Fruit fly (Drosophila melanogaster) whole organism, embryonic: Measurements from ENCODE around the gene CG11771.

Experiments used
- Blimp-1 ChIP-seq: fragments of 200-800 bp; sonication (Bioruptor generic); optimal IDR thresholded peaks from 3 replicates; lab custom pipeline; 2018; ENCODE audit warnings: missing biosample characterization, missing genetic modification characterization, mild to moderate bottlenecking, moderate library complexity, missing genetic modification reagents
- BtbVII ChIP-seq: fragments of 200-800 bp; sonication (Bioruptor generic); optimal IDR thresholded peaks from 3 replicates; lab custom pipeline; 2017; ENCODE audit warnings: missing biosample characterization, mild to moderate bottlenecking, missing genetic modification characterization
- Bteb2 ChIP-seq: fragments of 200-800 bp; sonication (Bioruptor generic); optimal IDR thresholded peaks from 2 replicates; lab custom pipeline; 2016; ENCODE audit warnings: missing biosample characterization, missing genetic modification characterization
- CG10274 ChIP-seq: fragments of 200-800 bp; sonication (Bioruptor generic); optimal IDR thresholded peaks from 3 replicates; lab custom pipeline; 2017; ENCODE audit warnings: missing biosample characterization, mild to moderate bottlenecking, missing genetic modification characterization
- CG10979 ChIP-seq: fragments of 200-800 bp; sonication (Bioruptor generic); optimal IDR thresholded peaks from 2 replicates; lab custom pipeline; 2018; ENCODE audit warnings: missing biosample characterization, mild to moderate bottlenecking, missing genetic modification characterization, moderate library complexity
- CG11504 ChIP-seq: fragments of 200-800 bp; sonication (Bioruptor generic); optimal IDR thresholded peaks from 3 replicates; lab custom pipeline; 2019; ENCODE audit warnings: missing biosample characterization, mild to moderate bottlenecking, missing genetic modification characterization, moderate library complexity
- CG12155 ChIP-seq: fragments of 200-800 bp; sonication (Bioruptor generic); optimal IDR thresholded peaks from 3 replicates; lab custom pipeline; 2016; ENCODE audit warnings: missing biosample characterization, missing genetic modification characterization
- CG12391 ChIP-seq: fragments of 200-800 bp; sonication (Bioruptor generic); optimal IDR thresholded peaks from 3 replicates; lab custom pipeline; 2018; ENCODE audit warnings: missing biosample characterization, mild to moderate bottlenecking, missing genetic modification characterization, moderate library complexity
- CG13424 ChIP-seq: fragments of 200-800 bp; sonication (Bioruptor generic); optimal IDR thresholded peaks from 2 replicates; lab custom pipeline; 2019; ENCODE audit warnings: missing biosample characterization, mild to moderate bottlenecking, missing genetic modification characterization, moderate library complexity
- CG13775 ChIP-seq: fragments of 200-800 bp; sonication (Bioruptor generic); optimal IDR thresholded peaks from 3 replicates; lab custom pipeline; 2017; ENCODE audit warnings: missing biosample characterization, mild to moderate bottlenecking, missing genetic modification characterization
- CG15269 ChIP-seq: fragments of 200-800 bp; sonication (Bioruptor generic); optimal IDR thresholded peaks from 2 replicates; lab custom pipeline; 2018; ENCODE audit warnings: missing biosample characterization, mild to moderate bottlenecking, missing genetic modification characterization, moderate library complexity
- CG15514 ChIP-seq: fragments of 200-800 bp; sonication (Bioruptor generic); optimal IDR thresholded peaks from 3 replicates; lab custom pipeline; 2017; ENCODE audit warnings: missing biosample characterization, missing genetic modification characterization, mild to moderate bottlenecking, moderate library complexity, missing genetic modification reagents
- CG15696 ChIP-seq: fragments of 200-800 bp; sonication (Bioruptor generic); optimal IDR thresholded peaks from 2 replicates; lab custom pipeline; 2019; ENCODE audit warnings: missing biosample characterization, mild to moderate bottlenecking, missing genetic modification characterization, moderate library complexity
- CG1602 ChIP-seq: fragments of 200-800 bp; sonication (Bioruptor generic); optimal IDR thresholded peaks from 3 replicates; lab custom pipeline; 2016; ENCODE audit warnings: missing biosample characterization, missing genetic modification characterization
- CG17829 ChIP-seq: fragments of 200-800 bp; optimal IDR thresholded peaks from 2 replicates; lab custom pipeline; 2019; ENCODE audit warnings: missing biosample characterization, mild to moderate bottlenecking, missing genetic modification characterization, moderate library complexity
- CG2116 ChIP-seq: fragments of 200-800 bp; sonication (Bioruptor generic); optimal IDR thresholded peaks from 3 replicates; lab custom pipeline; 2018; ENCODE audit warnings: missing biosample characterization, mild to moderate bottlenecking, missing genetic modification characterization
- CG2889 ChIP-seq: fragments of 200-800 bp; sonication (Bioruptor generic); IDR thresholded peaks from 3 replicates; pipeline ENCODE4 v1.3.6; 2022; ENCODE audit warnings: missing biosample characterization, missing genetic modification characterization
- CG32532 ChIP-seq: fragments of 200-800 bp; sonication (Bioruptor generic); IDR thresholded peaks from 2 replicates; pipeline ENCODE4 v1.3.6; 2022; ENCODE audit warnings: missing biosample characterization, missing genetic modification characterization
- CG32767 ChIP-seq: fragments of 200-800 bp; sonication (Bioruptor generic); IDR thresholded peaks from 2 replicates; pipeline ENCODE4 v1.3.6; 2022; ENCODE audit warnings: missing biosample characterization, missing genetic modification characterization
- CG3847 ChIP-seq: fragments of 200-800 bp; sonication (Bioruptor generic); IDR thresholded peaks from 2 replicates; pipeline ENCODE4 v1.3.6; 2022; ENCODE audit warnings: missing biosample characterization, missing genetic modification characterization
- CG4424 ChIP-seq: fragments of 200-800 bp; sonication (Bioruptor generic); optimal IDR thresholded peaks from 3 replicates; lab custom pipeline; 2016; ENCODE audit warnings: missing biosample characterization, missing genetic modification characterization
- CG6689 ChIP-seq: fragments of 200-800 bp; sonication (Bioruptor generic); IDR thresholded peaks from 2 replicates; pipeline ENCODE4 v1.3.6; 2022; ENCODE audit warnings: missing biosample characterization, missing genetic modification characterization
- CG6765 ChIP-seq: fragments of 200-800 bp; sonication (Bioruptor generic); optimal IDR thresholded peaks from 3 replicates; lab custom pipeline; 2017; ENCODE audit warnings: missing biosample characterization, mild to moderate bottlenecking, missing genetic modification characterization
- CG8281 ChIP-seq: fragments of 200-800 bp; sonication (Bioruptor generic); optimal IDR thresholded peaks from 2 replicates; lab custom pipeline; 2018; ENCODE audit warnings: missing biosample characterization, mild to moderate bottlenecking, missing genetic modification characterization, moderate library complexity
- CoRest ChIP-seq: fragments of 200-800 bp; sonication (Bioruptor generic); optimal IDR thresholded peaks from 3 replicates; lab custom pipeline; 2018; ENCODE audit warnings: missing biosample characterization, mild to moderate bottlenecking, missing genetic modification characterization, moderate library complexity
- D19B ChIP-seq: fragments of 200-800 bp; sonication (Bioruptor generic); optimal IDR thresholded peaks from 2 replicates; lab custom pipeline; 2017; ENCODE audit warnings: missing biosample characterization, mild to moderate bottlenecking, missing genetic modification characterization
- Dbx ChIP-seq: fragments of 200-800 bp; sonication (Bioruptor generic); IDR thresholded peaks from 3 replicates; pipeline ENCODE4 v1.3.6; 2022; ENCODE audit warnings: missing biosample characterization, missing genetic modification characterization
- Doc2 ChIP-seq: fragments of 200-800 bp; sonication (Bioruptor generic); IDR thresholded peaks from 2 replicates; pipeline ENCODE4 v1.3.6; 2022; ENCODE audit warnings: missing biosample characterization, missing genetic modification characterization
- Eip74EF ChIP-seq, 2 experiments: fragments of 200-800 bp in 1 of 2; fragments of >200 bp in 1 of 2; sonication (Bioruptor generic) in 1 of 2; optimal IDR thresholded peaks; 2 replicates each; lab custom pipeline; 2017 to 2019; ENCODE audit warnings: missing biosample characterization in 2 of 2, missing genetic modification characterization in 2 of 2, mild to moderate bottlenecking in 1 of 2, moderate library complexity in 1 of 2
- Fer3 ChIP-seq: fragments of 200-800 bp; sonication (Bioruptor generic); optimal IDR thresholded peaks from 2 replicates; lab custom pipeline; 2018; ENCODE audit warnings: missing biosample characterization, mild to moderate bottlenecking, missing genetic modification characterization, moderate library complexity
- Rfx ChIP-seq: fragments of 200-800 bp; sonication (Bioruptor generic); IDR thresholded peaks from 2 replicates; pipeline ENCODE4 v1.3.6; 2022; ENCODE audit warnings: missing biosample characterization, missing genetic modification characterization
- az2 ChIP-seq: fragments of 200-800 bp; sonication (Bioruptor generic); optimal IDR thresholded peaks from 3 replicates; lab custom pipeline; 2016; ENCODE audit warnings: missing biosample characterization, missing genetic modification characterization
- bab2 ChIP-seq: fragments of 200-800 bp; sonication (Bioruptor generic); optimal IDR thresholded peaks from 2 replicates; lab custom pipeline; 2016; ENCODE audit warnings: missing biosample characterization, missing genetic modification characterization
- bcd ChIP-seq: fragments of 200-800 bp; sonication (Bioruptor generic); optimal IDR thresholded peaks from 2 replicates; lab custom pipeline; 2017; ENCODE audit warnings: missing biosample characterization, mild to moderate bottlenecking, missing genetic modification characterization
- bowl ChIP-seq: fragments of 200-800 bp; sonication (Bioruptor generic); IDR thresholded peaks from 2 replicates; pipeline ENCODE4 v1.3.6; 2022; ENCODE audit warnings: missing biosample characterization, missing genetic modification characterization
- crp ChIP-seq, 2 experiments: fragments of 200-800 bp; sonication (Bioruptor generic); optimal IDR thresholded peaks; 2 replicates in 1 of 2; 3 replicates in 1 of 2; lab custom pipeline; 2017; ENCODE audit warnings: missing biosample characterization in 2 of 2, missing genetic modification characterization in 2 of 2, mild to moderate bottlenecking in 1 of 2, moderate library complexity in 1 of 2
- cwo ChIP-seq: fragments of 200-800 bp; sonication (Bioruptor generic); optimal IDR thresholded peaks from 3 replicates; lab custom pipeline; 2017; ENCODE audit warnings: missing biosample characterization, missing genetic modification characterization, mild to moderate bottlenecking, moderate library complexity, missing genetic modification reagents
- esg ChIP-seq: fragments of 200-800 bp; sonication (Bioruptor generic); conservative IDR thresholded peaks from 2 replicates; pipeline ENCODE4 v1.3.6; 2022; ENCODE audit warnings: missing biosample characterization, missing genetic modification characterization
- exex ChIP-seq: fragments of 200-800 bp; sonication (Bioruptor generic); optimal IDR thresholded peaks from 4 replicates; lab custom pipeline; 2018; ENCODE audit warnings: missing biosample characterization, mild to moderate bottlenecking, missing genetic modification characterization, moderate library complexity
- ind ChIP-seq: fragments of 200-800 bp; sonication (Bioruptor generic); optimal IDR thresholded peaks from 3 replicates; lab custom pipeline; 2016; ENCODE audit warnings: missing biosample characterization, missing genetic modification characterization
- jumu ChIP-seq: fragments of 200-800 bp; sonication (Bioruptor generic); optimal IDR thresholded peaks from 3 replicates; lab custom pipeline; 2016; ENCODE audit warnings: missing biosample characterization, missing genetic modification characterization
- kah ChIP-seq: fragments of 200-800 bp; sonication (Bioruptor generic); optimal IDR thresholded peaks from 2 replicates; lab custom pipeline; 2018; ENCODE audit warnings: missing biosample characterization, mild to moderate bottlenecking, missing genetic modification characterization
- mirr ChIP-seq: fragments of 200-800 bp; sonication (Bioruptor generic); optimal IDR thresholded peaks from 3 replicates; lab custom pipeline; 2018; ENCODE audit warnings: missing biosample characterization, mild to moderate bottlenecking, missing genetic modification characterization
- schlank ChIP-seq: fragments of 200-800 bp; sonication (Bioruptor generic); optimal IDR thresholded peaks from 2 replicates; lab custom pipeline; 2018; ENCODE audit warnings: missing biosample characterization, mild to moderate bottlenecking, missing genetic modification characterization
- sd ChIP-seq: fragments of 200-800 bp; sonication (Bioruptor generic); optimal IDR thresholded peaks from 3 replicates; lab custom pipeline; 2018; ENCODE audit warnings: missing biosample characterization, mild to moderate bottlenecking, missing genetic modification characterization, moderate library complexity
- sob ChIP-seq: fragments of 200-800 bp; sonication (Bioruptor generic); IDR thresholded peaks from 2 replicates; pipeline ENCODE4 v1.3.6; 2022; ENCODE audit warnings: missing biosample characterization, missing genetic modification characterization
- ssp ChIP-seq: fragments of 200-800 bp; sonication (Bioruptor generic); IDR thresholded peaks from 2 replicates; pipeline ENCODE4 v1.3.6; 2022; ENCODE audit warnings: missing biosample characterization, missing genetic modification characterization
- wek ChIP-seq: fragments of 200-800 bp; sonication (Bioruptor generic); optimal IDR thresholded peaks from 3 replicates; lab custom pipeline; 2018; ENCODE audit warnings: missing biosample characterization, mild to moderate bottlenecking, missing genetic modification characterization, moderate library complexity

Gene CG11771

dm6 chr3R:24893320-24893955 is 38.4 kb upstream of the CG11771 start (continued):
- TF ChIP-seq CG15514 (GFP tag; lab: Kevin White, UChicago) = no peak
- TF ChIP-seq CG3847 (GFP tag; lab: Robert Waterston, UW) = peak; percentile 47; the same call in 1 of the 2 replicates
- peak; percentile 2 for TF ChIP-seq CG10274 (GFP tag; lab: Kevin White, UChicago)
- TF ChIP-seq jumu (GFP tag; lab: Kevin White, UChicago) = no peak
- TF ChIP-seq CoRest = peak; percentile 91
- peak; percentile 64 for TF ChIP-seq esg
- TF ChIP-seq CG2889 = peak; percentile 40; the same call in 1 of the 3 replicates
- peak; percentile 76 for TF ChIP-seq CG4424
- TF ChIP-seq bowl = 0 out of 2 replicates have a peak, but pooled peaks have one; percentile 14
- TF ChIP-seq ssp (GFP tag; lab: Robert Waterston, UW) = peak; percentile 55
- no peak for TF ChIP-seq mirr (GFP tag; lab: Kevin White, UChicago)
- peak; percentile 53 for TF ChIP-seq kah (GFP tag; lab: Kevin White, UChicago)
- TF ChIP-seq bcd = peak; percentile 80
- TF ChIP-seq CG15696 = peak; percentile 92
- TF ChIP-seq CG11504 (tag; lab: Kevin White, UChicago) = peak; percentile 90
- 0 out of 3 replicates have a peak, but pooled peaks have one; percentile 53 for TF ChIP-seq Dbx (GFP tag; lab: Robert Waterston, UW)
- TF ChIP-seq CG15269 (tag; lab: Kevin White, UChicago) = peak; percentile 86
- peak; percentile 73 for TF ChIP-seq cwo
- peak; percentile 30 for TF ChIP-seq D19B (GFP tag; lab: Kevin White, UChicago)
- TF ChIP-seq wek = no peak
- TF ChIP-seq ind (GFP tag; lab: Kevin White, UChicago) = peak; percentile 74
- TF ChIP-seq crp (GFP tag; optimal IDR thresholded peaks at IDR 0.05; lab: Kevin White, UChicago) = peak in 1 of 2 experiments; percentile 18
- TF ChIP-seq Blimp-1 (GFP tag; lab: Kevin White, UChicago) = peak; percentile 87
- peak; percentile 95 for TF ChIP-seq CG10979
- TF ChIP-seq CG32532 (GFP tag; lab: Robert Waterston, UW) = peak; percentile 62; the same call in 1 of the 2 replicates
- peak in 1 of 2 experiments; percentile 86 for TF ChIP-seq Eip74EF (GFP tag; optimal IDR thresholded peaks at IDR 0.05; lab: Kevin White, UChicago)
- peak; percentile 58 for TF ChIP-seq CG8281
- no peak for TF ChIP-seq Doc2 (GFP tag; lab: Robert Waterston, UW)
- peak; percentile 88 for TF ChIP-seq CG13424
- TF ChIP-seq sd (tag; lab: Kevin White, UChicago) = peak; percentile 36
- TF ChIP-seq CG6689 (GFP tag; lab: Robert Waterston, UW) = peak; percentile 86
- no peak for TF ChIP-seq schlank
- TF ChIP-seq sob (GFP tag; lab: Robert Waterston, UW) = peak; percentile 37; the same call in 1 of the 2 replicates
- TF ChIP-seq bab2 (GFP tag; lab: Kevin White, UChicago) = no peak
- peak; percentile 67 for TF ChIP-seq az2 (GFP tag; lab: Kevin White, UChicago)
- peak; percentile 68 for TF ChIP-seq Fer3 (tag; lab: Kevin White, UChicago)
- TF ChIP-seq CG2116 (GFP tag; lab: Kevin White, UChicago) = peak; percentile 29
- peak; percentile 54 for TF ChIP-seq Rfx (GFP tag; lab: Robert Waterston, UW)
- no peak for TF ChIP-seq exex (tag; lab: Kevin White, UChicago)
- peak; percentile 53 for TF ChIP-seq CG12155 (GFP tag; lab: Kevin White, UChicago)
- TF ChIP-seq CG6765 (GFP tag; lab: Kevin White, UChicago) = peak; percentile 40
- peak; percentile 68 for TF ChIP-seq CG13775 (GFP tag; lab: Kevin White, UChicago)
- peak; percentile 95 for TF ChIP-seq CG17829 (tag; lab: Kevin White, UChicago)
- TF ChIP-seq BtbVII (GFP tag; lab: Kevin White, UChicago) = peak; percentile 70
- TF ChIP-seq CG1602 (GFP tag; lab: Kevin White, UChicago) = peak; percentile 60
- no peak for TF ChIP-seq Bteb2 (GFP tag; lab: Kevin White, UChicago)
- peak; percentile 87 for TF ChIP-seq CG12391 (tag; lab: Kevin White, UChicago)
- TF ChIP-seq CG32767 (GFP tag; lab: Robert Waterston, UW) = peak; percentile 84
